Fruit fly (Drosophila melanogaster): ENCODE data around the gene EAChm.

Gene EAChm

dm6 chr3L:15052390-15052789 is 2.2 kb upstream of the EAChm start, which contains the start of gene CG13461:
CG13461 (minus strand) TSS chr3L:15052490.
- TF ChIP-seq Jra (GFP tag; optimal IDR thresholded peaks at IDR 0.05) (no peak), jim (GFP tag; optimal IDR thresholded peaks at IDR 0.05) (no peak), br (GFP tag; optimal IDR thresholded peaks at IDR 0.05) (no peak), dl (GFP tag; optimal IDR thresholded peaks at IDR 0.05; ENCODE audit: insufficient read depth in 1 of 2, partially characterized antibody in 2 of 2) (no peak), ey (GFP tag; optimal IDR thresholded peaks at IDR 0.05) (no peak), GATAd (GFP tag; optimal IDR thresholded peaks at IDR 0.05) (no peak), Sp1 (GFP tag; optimal IDR thresholded peaks at IDR 0.05) (no peak), h (GFP tag; optimal IDR thresholded peaks at IDR 0.05) (no peak), OdsH (GFP tag; optimal IDR thresholded peaks at IDR 0.05) (no peak), dmrt93B (GFP tag; optimal IDR thresholded peaks at IDR 0.05) (no peak), Mio (GFP tag; optimal IDR thresholded peaks at IDR 0.05) (no peak), HLH106 (tag; optimal IDR thresholded peaks at IDR 0.05) (no peak), Hr83 (GFP tag; optimal IDR thresholded peaks at IDR 0.05; ENCODE audit: poor library complexity, severe bottlenecking) (no peak)

dm6 chr3L:15053251-15053650 is 1.3 kb upstream of the EAChm start, which contains the start of gene CG43680:
CG43680 (minus strand) TSS chr3L:15053351.
- TF ChIP-seq Jra (GFP tag; optimal IDR thresholded peaks at IDR 0.05), result no peak
- no peak for TF ChIP-seq Sp1 (GFP tag; optimal IDR thresholded peaks at IDR 0.05)
- TF ChIP-seq tai (GFP tag; optimal IDR thresholded peaks at IDR 0.05), result no peak

dm6 chr3L:15054035-15054434 is 542 bp upstream of the EAChm start, which contains the start of gene CG18649:
CG18649 (minus strand) TSS chr3L:15054135.
- TF ChIP-seq Hnf4 (GFP tag; optimal IDR thresholded peaks at IDR 0.05) (no peak), sv (GFP tag; optimal IDR thresholded peaks at IDR 0.05) (no peak), Jra (GFP tag; optimal IDR thresholded peaks at IDR 0.05) (no peak), sage (GFP tag; optimal IDR thresholded peaks at IDR 0.05) (no peak), lola (GFP tag; optimal IDR thresholded peaks at IDR 0.05) (no peak), Sp1 (GFP tag; optimal IDR thresholded peaks at IDR 0.05) (no peak), N (GFP tag; optimal IDR thresholded peaks at IDR 0.05) (no peak), HLH106 (tag; optimal IDR thresholded peaks at IDR 0.05) (no peak), dl (GFP tag; optimal IDR thresholded peaks at IDR 0.05; ENCODE audit: insufficient read depth in 1 of 2, partially characterized antibody in 2 of 2) (no peak), Abd-B (GFP tag; optimal IDR thresholded peaks at IDR 0.05) (no peak), Rel (GFP tag; optimal IDR thresholded peaks at IDR 0.05) (no peak), Rel (tag; optimal IDR thresholded peaks at IDR 0.05) (no peak), Mio (GFP tag; optimal IDR thresholded peaks at IDR 0.05) (no peak), dsf (GFP tag; optimal IDR thresholded peaks at IDR 0.05; ENCODE audit: borderline replicate concordance) (no peak), rgr (GFP tag; optimal IDR thresholded peaks at IDR 0.05) (no peak), Myc (optimal IDR thresholded peaks at IDR 0.05) (no peak), tai (GFP tag; optimal IDR thresholded peaks at IDR 0.05) (no peak)

DNA sequence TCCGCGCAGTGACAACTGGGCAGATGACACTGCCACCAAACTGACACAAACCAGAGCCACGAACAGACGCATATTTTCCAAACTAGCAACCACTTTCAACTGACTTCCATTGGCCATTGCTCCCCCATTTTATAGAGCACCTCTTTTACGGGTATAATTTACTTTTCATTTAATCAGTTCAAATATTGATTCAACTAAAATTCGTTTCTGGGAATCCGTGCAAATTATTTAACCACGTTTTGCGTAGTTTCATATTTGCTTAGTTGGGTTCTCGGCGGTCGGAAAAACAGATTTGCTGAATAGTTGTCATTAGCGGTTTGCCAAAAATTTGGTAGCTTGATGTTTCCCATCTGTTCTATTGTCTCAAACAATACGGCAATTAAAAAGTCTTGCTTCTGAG is 7.0 kb downstream of the EAChm start, which contains the start of gene CG13460:
CG13460 (minus strand) TSS at position 101 of the 400 bp plus-strand sequence.
- no peak for TF ChIP-seq Hr78 (GFP tag; optimal IDR thresholded peaks at IDR 0.05)
- no peak for TF ChIP-seq N (GFP tag; optimal IDR thresholded peaks at IDR 0.05)
- TF ChIP-seq Hnf4 (GFP tag; optimal IDR thresholded peaks at IDR 0.05), result no peak
- TF ChIP-seq dsf (GFP tag; optimal IDR thresholded peaks at IDR 0.05; ENCODE audit: borderline replicate concordance), result no peak
- no peak for TF ChIP-seq rgr (GFP tag; optimal IDR thresholded peaks at IDR 0.05)
- TF ChIP-seq psq (GFP tag; optimal IDR thresholded peaks at IDR 0.05), result no peak
- no peak for TF ChIP-seq pan (optimal IDR thresholded peaks at IDR 0.05)
- no peak for TF ChIP-seq Myc (optimal IDR thresholded peaks at IDR 0.05)
- TF ChIP-seq CrebA (GFP tag; optimal IDR thresholded peaks at IDR 0.05; ENCODE audit: borderline replicate concordance), result no peak
- no peak for TF ChIP-seq ey (GFP tag; optimal IDR thresholded peaks at IDR 0.05)

DNA sequence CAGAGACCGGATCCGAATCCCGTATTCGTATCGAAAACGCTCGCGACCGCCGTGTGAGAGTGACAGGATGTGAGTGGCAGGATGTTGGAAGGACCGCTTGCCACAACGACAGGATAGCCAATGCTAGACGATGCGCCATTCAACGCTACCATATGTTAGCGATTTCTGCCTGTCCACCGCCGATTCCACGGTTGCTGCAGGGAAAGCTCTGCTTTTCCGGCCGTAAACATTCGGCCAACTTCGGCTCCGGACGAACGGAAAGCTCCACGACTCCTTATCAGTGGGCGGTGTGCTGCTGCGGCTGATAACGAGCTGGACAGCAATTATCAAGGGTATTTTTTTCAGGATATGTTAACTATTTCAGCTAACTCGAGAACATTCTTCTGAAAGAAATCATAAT is 10.3 kb downstream of the EAChm start, which contains the start of gene Sytbeta:
Sytbeta (minus strand) TSS at position 101 of the 400 bp plus-strand sequence.
- TF ChIP-seq brk (GFP tag; optimal IDR thresholded peaks at IDR 0.05), result no peak

DNA sequence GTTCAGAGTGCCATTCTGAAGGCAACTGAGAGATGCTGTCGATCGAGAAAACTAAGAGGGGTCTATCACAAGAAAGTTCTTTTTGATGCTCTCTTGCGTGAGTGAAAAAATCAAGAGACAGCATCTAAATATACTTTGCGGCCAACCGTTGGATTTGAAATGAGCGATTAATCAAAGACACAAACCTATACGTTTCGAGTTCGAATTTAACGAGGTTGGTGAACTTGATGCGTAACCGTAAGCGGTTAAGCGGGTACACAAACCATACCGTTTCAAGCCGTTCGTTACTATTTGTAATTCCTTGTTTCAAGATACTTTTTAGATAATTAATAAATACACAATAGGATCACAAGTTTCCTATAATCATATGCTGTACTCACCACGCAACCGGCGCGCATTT is 17.6 kb downstream of the EAChm start:
- TF ChIP-seq pan (optimal IDR thresholded peaks at IDR 0.05) (no peak), Myc (optimal IDR thresholded peaks at IDR 0.05) (peak; percentile 84)

All from whole organism, wandering third instar larva.